Worm (Caenorhabditis elegans): ENCODE results near the gene srx-133.

DNA sequence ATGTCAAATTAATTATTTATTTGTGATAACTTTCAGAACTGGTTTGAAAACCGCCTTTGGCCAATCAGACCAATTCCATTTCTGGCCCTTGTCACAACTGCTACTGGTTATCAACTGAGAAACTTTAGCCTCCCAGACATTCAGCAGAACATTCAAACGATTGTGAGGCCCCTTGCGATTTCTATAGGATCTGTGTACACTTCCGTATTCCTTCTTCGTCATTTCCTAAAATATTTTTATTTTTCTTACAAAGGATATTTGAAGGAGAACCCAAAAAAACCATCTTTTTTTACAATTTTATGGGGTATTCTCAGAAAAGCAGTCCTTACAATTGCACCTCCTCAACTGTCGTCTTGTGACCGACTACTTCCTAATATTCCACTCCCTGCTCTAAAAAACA is 24.8 kb downstream of the srx-133 start:
- TF ChIP-seq ref-1 (GFP tag; conservative IDR thresholded peaks at IDR 0.05) (no peak), med-1 (GFP tag; optimal IDR thresholded peaks at IDR 0.05; ENCODE audit: insufficient read depth) (no peak), flt-1 (GFP tag; IDR thresholded peaks at IDR 0.05) (no peak), tab-1 (GFP tag; IDR thresholded peaks at IDR 0.05) (no peak)

Measured in whole organism, midembryonic.